Fruit fly (Drosophila melanogaster): ENCODE data around the gene Rox8.
A peak's percentile ranks its signal among the peaks of the same experiment; 100 is the strongest.

Gene Rox8

dm6 chr3R:24051459-24052165 is 3.5 kb upstream of the Rox8 start (continued):
- TF ChIP-seq CG8281 (tag; optimal IDR thresholded peaks at IDR 0.05) (no peak), dimm (GFP tag; IDR thresholded peaks at IDR 0.05) (no peak), Eip74EF (GFP tag; optimal IDR thresholded peaks at IDR 0.05) (peak in 1 of 2 experiments; percentile 40), CG4360 (GFP tag; IDR thresholded peaks at IDR 0.05) (0 out of 2 replicates have a peak, but pooled peaks have one; percentile 7), CG4707 (GFP tag; optimal IDR thresholded peaks at IDR 0.05) (no peak), CG2120 (GFP tag; optimal IDR thresholded peaks at IDR 0.05) (peak; percentile 26), CG11093 (GFP tag; IDR thresholded peaks at IDR 0.05) (no peak), onecut (GFP tag; IDR thresholded peaks at IDR 0.05) (no peak), pho (GFP tag; optimal IDR thresholded peaks at IDR 0.05) (no peak), sug (tag; optimal IDR thresholded peaks at IDR 0.05) (peak; percentile 39), CG1832 (GFP tag; optimal IDR thresholded peaks at IDR 0.05) (no peak), CG3407 (GFP tag; optimal IDR thresholded peaks at IDR 0.05) (no peak), gro (GFP tag; optimal IDR thresholded peaks at IDR 0.05) (peak; percentile 9), Pdp1 (GFP tag; optimal IDR thresholded peaks at IDR 0.05) (peak in 1 of 2 experiments; percentile 81), Sox102F (GFP tag; optimal IDR thresholded peaks at IDR 0.05) (no peak), trh (GFP tag; optimal IDR thresholded peaks at IDR 0.05) (no peak), her (GFP tag; optimal IDR thresholded peaks at IDR 0.05) (peak; percentile 18), Mrtf (GFP tag; IDR thresholded peaks at IDR 0.05) (0 out of 3 replicates have a peak, but pooled peaks have one; percentile 4), Fer1 (GFP tag; optimal IDR thresholded peaks at IDR 0.05) (peak; percentile 63), Taf1 (GFP tag; IDR thresholded peaks at IDR 0.05) (no peak), NFAT (GFP tag; IDR thresholded peaks at IDR 0.05) (peak; percentile 79), crp (GFP tag; optimal IDR thresholded peaks at IDR 0.05) (peak in 1 of 2 experiments; percentile 26), CTCF (GFP tag; optimal IDR thresholded peaks at IDR 0.05) (no peak), Bgb (GFP tag; IDR thresholded peaks at IDR 0.05; ENCODE audit: partially characterized antibody) (peak; percentile 39; the same call in 1 of the 2 replicates), sens (GFP tag) (peak; percentile 61), exex (tag; optimal IDR thresholded peaks at IDR 0.05) (peak; percentile 52), CG12744 (GFP tag; optimal IDR thresholded peaks at IDR 0.05) (no peak), cad (GFP tag; optimal IDR thresholded peaks at IDR 0.05) (no peak), scrt (GFP tag; optimal IDR thresholded peaks at IDR 0.05) (peak; percentile 1), CG12659 (GFP tag; optimal IDR thresholded peaks at IDR 0.05) (peak; percentile 3), CG17359 (tag; optimal IDR thresholded peaks at IDR 0.05) (no peak), CG2875 (GFP tag; optimal IDR thresholded peaks at IDR 0.05) (no peak), Nf-YA (GFP tag; IDR thresholded peaks at IDR 0.05) (no peak), unc-4 (GFP tag; IDR thresholded peaks at IDR 0.05; ENCODE audit: partially characterized antibody) (0 out of 2 replicates have a peak, but pooled peaks have one; percentile 19), ci (GFP tag; IDR thresholded peaks at IDR 0.05) (peak; percentile 18; the same call in 1 of the 3 replicates), Dll (GFP tag; IDR thresholded peaks at IDR 0.05; ENCODE audit: partially characterized antibody) (0 out of 4 replicates have a peak, but pooled peaks have one; percentile 26), CG8290 (GFP tag; optimal IDR thresholded peaks at IDR 0.05) (no peak), CG8290 (tag; optimal IDR thresholded peaks at IDR 0.05) (peak in 1 of 2 experiments; percentile 50), sr (GFP tag; IDR thresholded peaks at IDR 0.05) (0 out of 3 replicates have a peak, but pooled peaks have one; percentile 15), BtbVII (GFP tag; optimal IDR thresholded peaks at IDR 0.05) (peak; percentile 49), NfI (GFP tag; optimal IDR thresholded peaks at IDR 0.05) (no peak), CG10543 (GFP tag; optimal IDR thresholded peaks at IDR 0.05) (peak; percentile 40), CG14441 (GFP tag; IDR thresholded peaks at IDR 0.05) (no peak), bab2 (GFP tag; optimal IDR thresholded peaks at IDR 0.05) (peak; percentile 3), ham (GFP tag; IDR thresholded peaks at IDR 0.05) (no peak), CG17829 (tag; optimal IDR thresholded peaks at IDR 0.05) (peak; percentile 26), CG17361 (GFP tag; IDR thresholded peaks at IDR 0.05) (0 out of 3 replicates have a peak, but pooled peaks have one; percentile 9), Ets65A (GFP tag) (peak; percentile 54), CG14014 (GFP tag; IDR thresholded peaks at IDR 0.05) (peak; percentile 30; the same call in 1 of the 2 replicates), CG2889 (GFP tag; IDR thresholded peaks at IDR 0.05) (no peak)

Data from whole organism, embryonic.